Fruit fly (Drosophila melanogaster) S2 (cell line): ENCODE data around the gene CG3281.
"Not testable (repeated sequence)": the region's sequence is repeated elsewhere in the genome, so short reads cannot be mapped to it uniquely, and the experiment has no call there.

Experiments
- CG8478 ChIP-seq: fragments of >200 bp; optimal IDR thresholded peaks from 2 replicates; lab custom pipeline; 2018
- CTCF ChIP-seq, 2 experiments: fragments of >200 bp; optimal IDR thresholded peaks; 2 replicates each; lab custom pipeline; 2018

The CG3281 gene

DNA sequence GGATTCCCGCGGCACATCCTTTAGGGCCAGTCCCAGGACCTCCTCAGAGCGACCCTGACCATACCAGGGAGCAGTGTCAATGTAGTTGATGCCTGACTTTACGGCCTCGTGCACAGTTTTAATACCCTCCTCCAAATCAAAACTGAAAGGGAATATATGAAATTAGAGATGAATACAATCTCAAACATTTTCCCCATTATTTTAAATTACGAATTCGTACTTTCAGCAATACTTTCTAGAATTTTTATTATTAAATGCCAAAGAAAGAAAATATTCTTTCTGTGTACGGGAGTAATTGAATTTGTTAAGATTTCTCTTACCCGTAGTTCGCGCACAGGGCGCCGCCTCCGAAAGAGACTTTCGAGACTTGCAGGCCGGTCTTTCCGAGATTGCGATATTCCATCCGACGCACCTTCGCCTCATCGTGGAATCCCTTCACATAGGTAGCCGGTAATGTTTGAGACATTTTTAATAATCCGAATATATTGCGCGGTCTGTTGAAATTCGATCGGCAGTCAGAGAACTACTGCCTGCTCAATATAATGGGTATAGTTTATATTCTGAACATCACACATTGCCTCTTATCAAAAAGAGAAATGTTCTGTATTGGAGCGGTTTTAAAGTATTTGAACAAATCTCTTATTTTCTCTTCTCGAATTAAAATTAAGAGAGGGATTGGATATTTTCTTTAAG is 17.4 kb upstream of the CG3281 start, which contains the start of gene CG18547:
TSS of gene CG18547 (minus strand) at position 512 of the 693 bp plus-strand sequence.
- TF ChIP-seq CG8478 (lab: Kevin White, UChicago) = no peak

- TF ChIP-seq CTCF (optimal IDR thresholded peaks at IDR 0.05; lab: Kevin White, UChicago) (no peak), CG8478 (lab: Kevin White, UChicago) (no peak)
Measured at dm6 chr3R:11978278-11978677, 15.7 kb upstream of the CG3281 start.

DNA sequence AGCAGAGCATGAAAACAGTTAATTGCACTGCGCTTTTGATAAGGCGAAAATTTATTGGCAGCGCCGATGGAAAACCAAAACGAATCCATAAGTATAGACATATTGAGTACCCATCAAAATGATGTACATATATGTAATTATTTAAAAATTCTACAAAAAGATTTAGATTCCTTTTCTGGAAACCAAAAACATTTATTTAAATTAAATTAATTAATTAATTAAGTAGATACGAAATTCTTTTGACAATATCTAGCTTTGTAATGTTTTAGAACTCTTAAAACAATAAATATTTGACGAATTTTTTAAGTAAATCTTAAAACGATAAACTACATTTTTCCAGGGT is 14.7 kb upstream of the CG3281 start:
- TF ChIP-seq CTCF (optimal IDR thresholded peaks at IDR 0.05; lab: Kevin White, UChicago) = no peak
- no peak for TF ChIP-seq CG8478 (lab: Kevin White, UChicago)

DNA sequence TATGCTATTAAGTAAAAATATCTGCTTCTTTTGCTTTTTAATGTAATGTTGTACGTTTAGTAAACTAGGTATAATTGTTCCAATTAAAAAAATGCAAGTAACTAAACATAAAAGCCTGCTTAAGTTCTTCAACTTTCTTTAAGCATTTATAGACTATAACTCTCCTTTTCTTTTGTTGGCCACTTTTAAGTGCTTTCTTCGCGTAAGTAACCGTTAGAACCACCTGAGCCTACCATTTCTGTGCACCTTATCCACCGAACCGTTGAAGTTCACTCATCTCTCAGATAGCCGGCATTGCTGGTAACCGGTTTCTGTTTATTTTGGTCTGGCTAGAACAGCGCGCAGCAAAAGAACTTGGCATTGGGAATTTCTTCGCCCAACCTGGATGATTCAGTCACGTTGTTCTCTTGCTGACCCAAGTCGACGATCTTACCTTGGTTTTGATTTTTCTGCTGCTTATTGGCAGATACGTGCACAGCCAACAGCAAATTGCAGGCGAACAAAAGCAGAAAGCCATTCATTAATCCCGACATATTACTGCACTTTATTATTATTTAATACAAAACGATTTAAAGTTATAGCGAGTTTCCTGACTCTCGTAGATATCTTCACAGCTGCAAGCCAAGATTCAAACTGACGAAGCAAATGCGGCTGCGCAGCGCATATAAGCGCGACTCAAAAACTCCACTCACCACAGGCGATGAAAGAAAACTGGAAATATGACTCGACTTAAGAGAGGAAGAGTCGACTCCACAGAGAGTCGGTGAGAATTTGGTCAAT is 14.1 kb upstream of the CG3281 start, which contains the start of gene CG10005:
TSS of gene CG10005 (minus strand) at position 642 of the 780 bp plus-strand sequence.
- TF ChIP-seq CG8478 (lab: Kevin White, UChicago) (no peak), CTCF (optimal IDR thresholded peaks at IDR 0.05; lab: Kevin White, UChicago) (no peak)

DNA sequence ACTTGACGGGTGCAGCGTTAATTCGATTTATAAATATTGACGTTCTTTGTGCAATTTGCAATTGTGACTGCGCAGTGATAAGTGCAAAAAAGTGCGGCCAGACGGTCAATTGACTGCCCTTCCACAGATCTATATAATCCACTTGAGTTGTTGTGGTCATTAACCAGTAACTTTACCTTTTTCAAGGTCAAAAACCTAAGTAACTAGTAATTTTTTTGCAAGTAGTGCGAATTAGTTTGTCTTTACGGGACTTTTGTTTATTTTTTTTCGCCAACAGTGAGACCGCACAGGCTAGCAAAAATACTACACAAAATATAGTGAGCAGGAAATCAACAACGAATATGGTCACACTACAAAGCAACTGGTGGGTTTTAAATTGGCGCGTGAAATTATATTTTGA is 12.0 kb upstream of the CG3281 start, which contains the start of gene Tango9:
TSS of gene Tango9 (minus strand) at position 280 of the 400 bp plus-strand sequence.
- no peak for TF ChIP-seq CTCF (optimal IDR thresholded peaks at IDR 0.05; lab: Kevin White, UChicago)
- TF ChIP-seq CG8478 (lab: Kevin White, UChicago) = no peak

- TF ChIP-seq CG8478 (lab: Kevin White, UChicago) (no peak), CTCF (optimal IDR thresholded peaks at IDR 0.05; lab: Kevin White, UChicago) (no peak)
Measured at dm6 chr3R:11973826-11974225, 11.2 kb upstream of the CG3281 start.

DNA sequence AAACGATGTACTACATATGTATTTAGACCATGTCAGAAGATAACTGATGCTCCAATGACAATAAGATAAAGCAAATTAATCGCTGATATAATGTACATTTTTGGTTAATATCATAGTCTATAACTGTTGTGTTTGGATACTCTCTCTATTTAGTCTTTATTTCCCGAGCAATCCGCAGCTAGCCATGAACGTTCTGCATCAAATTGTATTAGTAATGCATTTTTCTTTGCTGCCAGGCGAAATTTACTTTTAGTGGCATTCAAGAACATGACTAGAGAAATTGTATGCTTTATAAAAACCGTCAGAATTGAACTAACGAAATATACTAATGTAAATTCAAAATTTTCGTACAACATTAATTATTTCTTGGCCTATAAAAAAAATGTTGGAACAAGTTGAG is 8.8 kb upstream of the CG3281 start, which contains the start of gene GC2:
TSS of gene GC2 (plus strand) at position 301 of the 400 bp plus-strand sequence.
- no peak for TF ChIP-seq CG8478 (lab: Kevin White, UChicago)
- TF ChIP-seq CTCF (optimal IDR thresholded peaks at IDR 0.05; lab: Kevin White, UChicago) = no peak

- TF ChIP-seq CTCF (optimal IDR thresholded peaks at IDR 0.05; lab: Kevin White, UChicago) (no peak), CG8478 (lab: Kevin White, UChicago) (no peak)
Measured at dm6 chr3R:11969217-11969616, 6.6 kb upstream of the CG3281 start.

DNA sequence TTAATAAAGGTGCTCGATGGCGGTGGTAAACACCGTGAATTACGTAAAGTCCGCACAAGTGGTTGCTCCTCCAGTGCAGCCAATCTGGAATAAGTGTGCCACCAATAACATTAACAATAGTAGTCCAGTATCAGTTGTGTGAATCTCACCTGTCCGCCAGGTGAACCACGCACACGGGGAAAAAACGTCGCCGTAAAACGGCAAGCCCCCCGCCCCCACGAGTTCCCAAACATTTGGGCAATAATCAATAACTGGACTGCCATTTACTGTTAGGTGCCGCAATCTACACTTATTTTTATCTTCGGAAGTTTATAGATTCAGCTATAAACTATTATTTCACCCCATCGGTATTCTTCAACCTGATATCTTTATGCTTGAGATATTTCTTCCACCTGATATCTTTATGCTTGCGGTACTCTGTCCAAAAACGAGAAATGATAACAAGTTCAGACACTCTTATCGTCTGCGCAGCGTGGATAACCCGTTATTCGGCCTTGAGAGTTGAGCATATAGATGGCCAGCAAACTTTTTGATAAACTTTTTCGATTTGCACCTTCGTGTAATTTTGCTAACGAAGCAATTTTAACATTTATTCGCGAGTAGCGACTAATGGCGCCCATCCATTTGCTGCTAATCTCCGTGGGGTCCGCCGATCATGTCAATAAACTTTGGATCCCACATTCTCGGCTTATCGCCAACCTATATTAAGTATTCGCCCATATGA is 5.6 kb upstream of the CG3281 start:
- TF ChIP-seq CTCF (optimal IDR thresholded peaks at IDR 0.05; lab: Kevin White, UChicago) = no peak
- TF ChIP-seq CG8478 (lab: Kevin White, UChicago) = no peak

DNA sequence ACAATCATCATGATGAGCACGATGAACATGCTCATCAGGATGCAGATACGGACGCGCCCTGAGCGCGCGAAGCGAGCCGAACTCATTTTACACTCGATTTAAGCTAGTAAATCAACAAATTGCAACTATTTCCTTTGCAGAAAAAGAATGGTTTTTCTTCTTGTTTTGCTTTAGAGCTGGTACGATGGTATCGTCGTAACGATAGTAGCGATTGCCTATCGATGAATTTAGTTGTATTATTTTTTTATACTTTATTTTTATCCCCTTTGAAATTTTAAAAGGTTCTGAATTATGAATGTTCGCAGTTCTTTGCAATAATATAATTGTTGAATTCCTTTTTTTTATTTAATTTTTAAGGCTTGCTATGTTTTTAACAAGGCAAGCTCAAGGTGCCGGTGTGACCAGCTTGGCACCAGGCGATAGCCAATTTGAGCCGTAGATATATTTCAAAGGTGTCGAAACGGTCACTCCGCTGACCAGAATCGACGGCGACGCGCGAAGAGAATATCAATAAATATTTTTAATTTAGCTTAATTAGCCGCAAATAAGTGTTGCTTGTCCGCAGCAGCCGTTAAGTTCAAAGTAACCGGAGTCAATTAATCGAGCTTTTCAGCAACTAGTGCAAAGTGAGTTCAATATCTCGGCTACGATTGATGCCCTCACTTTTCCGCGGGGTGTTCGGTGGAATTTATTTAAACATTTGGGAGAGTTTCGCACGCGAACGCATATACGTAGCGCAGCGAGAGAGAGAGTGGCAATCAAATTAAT is 4.8 kb upstream of the CG3281 start, which contains the start of the genes CG12213 and GC1:
TSS of gene CG12213 (minus strand) at position 430 of the 768 bp plus-strand sequence.
TSS of gene GC1 (plus strand) at position 447 of the 768 bp plus-strand sequence.
- TF ChIP-seq CTCF (optimal IDR thresholded peaks at IDR 0.05; lab: Kevin White, UChicago) (peak in 1 of 2 experiments; percentile 16), CG8478 (lab: Kevin White, UChicago) (no peak)

- no peak for TF ChIP-seq CTCF (optimal IDR thresholded peaks at IDR 0.05; lab: Kevin White, UChicago)
- TF ChIP-seq CG8478 (lab: Kevin White, UChicago) = no peak
Measured at dm6 chr3R:11964000-11964399, 1.4 kb upstream of the CG3281 start.

- not testable (repeated sequence) for TF ChIP-seq CG8478 (lab: Kevin White, UChicago); CTCF (optimal IDR thresholded peaks at IDR 0.05; lab: Kevin White, UChicago)
Measured at dm6 chr3R:11958235-11958634, 4.4 kb downstream of the CG3281 start, which contains the start of gene Hsp70Ab. Hsp70Ab (plus strand) TSS chr3R:11958535.

- TF ChIP-seq CG8478 (lab: Kevin White, UChicago) (no peak), CTCF (optimal IDR thresholded peaks at IDR 0.05; lab: Kevin White, UChicago) (no peak)
Measured at dm6 chr3R:11957388-11957787, 5.2 kb downstream of the CG3281 start.

- not testable (repeated sequence) for TF ChIP-seq CTCF (optimal IDR thresholded peaks at IDR 0.05; lab: Kevin White, UChicago); CG8478 (lab: Kevin White, UChicago)
Measured at dm6 chr3R:11956444-11956843, 6.2 kb downstream of the CG3281 start, which contains the start of gene Hsp70Aa. Hsp70Aa (minus strand) TSS chr3R:11956544.
